Worm (Caenorhabditis elegans) whole organism, L1 larva: ENCODE data around the gene npr-18.

Experiments
- alr-1 ChIP-seq: fragments of 200-800 bp; sonication (Bioruptor generic); optimal IDR thresholded peaks from 2 replicates; lab custom pipeline; 2018; ENCODE audit warnings: borderline replicate concordance, mild to moderate bottlenecking, missing genetic modification characterization, missing compliant biosample characterization
- ama-1 ChIP-seq: fragments of 150-350 bp; optimal IDR thresholded peaks from 2 replicates; lab custom pipeline; 2014
- grh-1 ChIP-seq: fragments of 200-800 bp; sonication (Bioruptor generic); IDR thresholded peaks from 2 replicates; pipeline ENCODE4 v1.3.6; 2022; ENCODE audit warnings: missing genetic modification reagents, missing genetic modification characterization, missing compliant biosample characterization
- nhr-237 ChIP-seq: fragments of 150-350 bp; optimal IDR thresholded peaks from 2 replicates; lab custom pipeline; 2014; ENCODE audit warnings: missing biosample characterization, missing genetic modification characterization

ce11 chrX:9640902-9641301 is 49.6 kb upstream of the npr-18 start:
- TF ChIP-seq ama-1 (lab: Kevin White, UChicago): no peak
- TF ChIP-seq grh-1 (GFP tag; lab: Robert Waterston, UW): no peak
- no peak for TF ChIP-seq alr-1 (tag; lab: Kevin White, UChicago)
- no peak for TF ChIP-seq nhr-237
